Fruit fly (Drosophila melanogaster) whole organism, embryonic: ENCODE data around the gene Rab9Fa.

Experiments
- Bdp1 ChIP-seq: fragments of 200-800 bp; sonication (Bioruptor generic); optimal IDR thresholded peaks from 3 replicates; lab custom pipeline; 2016; ENCODE audit warnings: missing biosample characterization, missing genetic modification characterization
- CG10654 ChIP-seq: fragments of 200-800 bp; sonication (Bioruptor generic); optimal IDR thresholded peaks from 2 replicates; lab custom pipeline; 2016; ENCODE audit warnings: missing biosample characterization, missing genetic modification characterization
- CG11247 ChIP-seq: fragments of 200-800 bp; sonication (Bioruptor generic); IDR thresholded peaks from 2 replicates; pipeline ENCODE4 v1.3.6; 2022; ENCODE audit warnings: missing biosample characterization, missing genetic modification characterization
- mam ChIP-seq: fragments of 200-800 bp; sonication (Bioruptor generic); optimal IDR thresholded peaks from 3 replicates; lab custom pipeline; 2016; ENCODE audit warnings: missing biosample characterization, missing genetic modification characterization

DNA sequence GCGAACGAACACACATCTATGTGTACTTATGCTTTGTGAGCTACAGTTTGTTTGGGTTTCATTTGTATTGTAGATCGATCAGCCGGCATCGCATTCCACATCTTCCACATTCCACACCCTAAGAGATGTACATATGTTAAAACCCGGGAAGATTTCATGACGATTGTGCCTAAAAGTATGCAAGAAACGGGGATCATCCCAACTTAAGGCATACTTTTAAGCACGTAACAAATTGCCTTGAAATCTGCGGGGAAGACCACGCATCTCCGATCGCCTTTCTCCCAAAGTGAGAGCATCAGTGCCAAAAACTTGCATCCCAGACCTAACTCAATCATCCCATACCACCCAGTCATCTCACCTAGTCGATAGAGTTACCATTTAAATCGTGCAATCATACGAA lies 29.2 kb downstream of the Rab9Fa start:
- TF ChIP-seq mam (GFP tag; lab: Kevin White, UChicago) (no peak), CG11247 (GFP tag; lab: Robert Waterston, UW) (no peak), CG10654 (GFP tag; lab: Kevin White, UChicago) (no peak), Bdp1 (GFP tag; lab: Kevin White, UChicago) (no peak)
